Fruit fly (Drosophila melanogaster): ENCODE data around the gene wol.

wol gene

dm6 chr2L:8292159-8292887 lies 10.5 kb downstream of the wol start (continued):
- TF ChIP-seq CG18619 (GFP tag; optimal IDR thresholded peaks at IDR 0.05) = peak; percentile 94
- peak; percentile 84 for TF ChIP-seq CG18011 (GFP tag; optimal IDR thresholded peaks at IDR 0.05)
- peak; percentile 95 for TF ChIP-seq Max (GFP tag; optimal IDR thresholded peaks at IDR 0.05)
- TF ChIP-seq Atf3 (GFP tag; optimal IDR thresholded peaks at IDR 0.05) = peak; percentile 87
- TF ChIP-seq CG7357 (GFP tag; IDR thresholded peaks at IDR 0.05) = peak; percentile 90
- TF ChIP-seq dimm (GFP tag; IDR thresholded peaks at IDR 0.05) = peak; percentile 94
- TF ChIP-seq Sry-δ (GFP tag; optimal IDR thresholded peaks at IDR 0.05) = peak; percentile 48
- peak; percentile 17; the same call in 1 of the 2 replicates for TF ChIP-seq Dip2 (GFP tag; IDR thresholded peaks at IDR 0.05)
- TF ChIP-seq jumu (GFP tag; optimal IDR thresholded peaks at IDR 0.05) = peak; percentile 92
- peak in 1 of 2 experiments; percentile 63 for TF ChIP-seq crp (GFP tag; optimal IDR thresholded peaks at IDR 0.05)
- peak; percentile 97 for TF ChIP-seq lab (GFP tag; optimal IDR thresholded peaks at IDR 0.05)
- peak; percentile 98 for TF ChIP-seq CG2199 (GFP tag; IDR thresholded peaks at IDR 0.05)
- peak; percentile 86 for TF ChIP-seq maf-S (GFP tag; optimal IDR thresholded peaks at IDR 0.05)
- no peak for TF ChIP-seq CG6791 (GFP tag; IDR thresholded peaks at IDR 0.05; ENCODE audit: partially characterized antibody)
- TF ChIP-seq fu2 (GFP tag; optimal IDR thresholded peaks at IDR 0.05) = peak; percentile 85
- peak; percentile 90 for TF ChIP-seq CG43689 (GFP tag; IDR thresholded peaks at IDR 0.05)
- peak; percentile 98 for TF ChIP-seq CG34422 (GFP tag; IDR thresholded peaks at IDR 0.05)
- peak; percentile 97 for TF ChIP-seq PHDP (tag; optimal IDR thresholded peaks at IDR 0.05)
- TF ChIP-seq CG4617 (GFP tag; optimal IDR thresholded peaks at IDR 0.05; ENCODE audit: borderline replicate concordance) = peak; percentile 80
- TF ChIP-seq CG15269 (tag; optimal IDR thresholded peaks at IDR 0.05) = peak; percentile 97
- peak; percentile 94 for TF ChIP-seq CG3281 (GFP tag; optimal IDR thresholded peaks at IDR 0.05)
- TF ChIP-seq CG15479 (GFP tag; optimal IDR thresholded peaks at IDR 0.05) = no peak
- TF ChIP-seq wor (GFP tag; IDR thresholded peaks at IDR 0.05) = peak; percentile 94
- TF ChIP-seq CG10959 (GFP tag; IDR thresholded peaks at IDR 0.05) = peak; percentile 93
- TF ChIP-seq CG3065 (GFP tag; optimal IDR thresholded peaks at IDR 0.05) = peak; percentile 76
- peak; percentile 86 for TF ChIP-seq exex (tag; optimal IDR thresholded peaks at IDR 0.05)
- TF ChIP-seq ATbp (GFP tag; optimal IDR thresholded peaks at IDR 0.05) = peak; percentile 95
- peak; percentile 96 for TF ChIP-seq CG30403 (GFP tag; optimal IDR thresholded peaks at IDR 0.05)
- TF ChIP-seq CG10147 (GFP tag; optimal IDR thresholded peaks at IDR 0.05) = peak; percentile 94
- peak; percentile 93 for TF ChIP-seq twi (tag; optimal IDR thresholded peaks at IDR 0.05)
- TF ChIP-seq en (GFP tag; optimal IDR thresholded peaks at IDR 0.05) = peak; percentile 93
- peak; percentile 95 for TF ChIP-seq D19A (tag; optimal IDR thresholded peaks at IDR 0.05)
- TF ChIP-seq CG4360 (GFP tag; IDR thresholded peaks at IDR 0.05) = peak; percentile 82
- peak; percentile 93 for TF ChIP-seq CG4854 (GFP tag; optimal IDR thresholded peaks at IDR 0.05)
- TF ChIP-seq MTF-1 (GFP tag; optimal IDR thresholded peaks at IDR 0.05; ENCODE audit: borderline replicate concordance) = peak; percentile 86
- peak; percentile 93 for TF ChIP-seq vfl (GFP tag; optimal IDR thresholded peaks at IDR 0.05)
- peak; percentile 97 for TF ChIP-seq CG11504 (tag; optimal IDR thresholded peaks at IDR 0.05)
- peak; percentile 89 for TF ChIP-seq CG8944 (GFP tag; optimal IDR thresholded peaks at IDR 0.05)
- TF ChIP-seq CG7839 (tag; optimal IDR thresholded peaks at IDR 0.05) = peak; percentile 97
- peak; percentile 97 for TF ChIP-seq seq (GFP tag; IDR thresholded peaks at IDR 0.05)
- TF ChIP-seq CG8089 (GFP tag; optimal IDR thresholded peaks at IDR 0.05) = peak; percentile 85
- peak; percentile 79 for TF ChIP-seq Myb (GFP tag; optimal IDR thresholded peaks at IDR 0.05)
- TF ChIP-seq pnt (GFP tag; optimal IDR thresholded peaks at IDR 0.05) = peak; percentile 92
- TF ChIP-seq Elba2 (GFP tag; optimal IDR thresholded peaks at IDR 0.05) = no peak
- TF ChIP-seq az2 (GFP tag; optimal IDR thresholded peaks at IDR 0.05) = peak; percentile 95
- peak in 1 of 2 experiments; percentile 96 for TF ChIP-seq Eip74EF (GFP tag; optimal IDR thresholded peaks at IDR 0.05)
- TF ChIP-seq CG11085 (GFP tag; IDR thresholded peaks at IDR 0.05) = peak; percentile 95
- peak; percentile 92 for TF ChIP-seq Mes4 (GFP tag; optimal IDR thresholded peaks at IDR 0.05)
- peak; percentile 35 for TF ChIP-seq zf30C (GFP tag; optimal IDR thresholded peaks at IDR 0.05)
